Fruit fly (Drosophila melanogaster): ENCODE measurements around the gene CG9760.

The CG9760 gene

dm6 chr3L:12118631-12119030 is 44.9 kb downstream of the CG9760 start:
- TF ChIP-seq Snoo (tag; optimal IDR thresholded peaks at IDR 0.05) (no peak), gl (tag; optimal IDR thresholded peaks at IDR 0.05) (no peak), D1 (tag; optimal IDR thresholded peaks at IDR 0.05) (no peak)

- TF ChIP-seq Ets98B (GFP tag; IDR thresholded peaks at IDR 0.05) (no peak), CG10348 (GFP tag; IDR thresholded peaks at IDR 0.05) (no peak), CG4496 (GFP tag; IDR thresholded peaks at IDR 0.05) (no peak)
Observed at dm6 chr3L:12118156-12118555, 45.4 kb downstream of the CG9760 start, which contains the start of gene ssp. ssp (plus strand) TSS chr3L:12118257.

dm6 chr3L:12115966-12116735 is 47.4 kb downstream of the CG9760 start, which contains the start of gene vers:
vers (plus strand) TSS chr3L:12116101.
- no peak for TF ChIP-seq CG13204 (GFP tag; optimal IDR thresholded peaks at IDR 0.05)
- TF ChIP-seq CG8159 (tag; optimal IDR thresholded peaks at IDR 0.05), result no peak
- TF ChIP-seq CG9948 (tag; optimal IDR thresholded peaks at IDR 0.05), result no peak
- TF ChIP-seq CG14655 (GFP tag; optimal IDR thresholded peaks at IDR 0.05), result no peak
- TF ChIP-seq EcR (GFP tag; optimal IDR thresholded peaks at IDR 0.05), result no peak
- TF ChIP-seq CG4496 (GFP tag; IDR thresholded peaks at IDR 0.05), result no peak
- no peak for TF ChIP-seq Snoo (tag; optimal IDR thresholded peaks at IDR 0.05)
- no peak for TF ChIP-seq Pif1B (GFP tag; optimal IDR thresholded peaks at IDR 0.05)
- no peak for TF ChIP-seq rn (GFP tag; IDR thresholded peaks at IDR 0.05)
- TF ChIP-seq fd96Ca (GFP tag; IDR thresholded peaks at IDR 0.05), result no peak
- TF ChIP-seq CG17806 (tag; optimal IDR thresholded peaks at IDR 0.05), result no peak
- TF ChIP-seq CG15710 (tag; optimal IDR thresholded peaks at IDR 0.05), result no peak
- no peak for TF ChIP-seq CG12605 (GFP tag; IDR thresholded peaks at IDR 0.05)
- no peak for TF ChIP-seq D1 (tag; optimal IDR thresholded peaks at IDR 0.05)
- no peak for TF ChIP-seq CG8301 (tag; optimal IDR thresholded peaks at IDR 0.05)
- TF ChIP-seq gl (tag; optimal IDR thresholded peaks at IDR 0.05), result no peak
- TF ChIP-seq Pif1A (GFP tag; optimal IDR thresholded peaks at IDR 0.05), result no peak
- TF ChIP-seq CG10348 (GFP tag; IDR thresholded peaks at IDR 0.05), result no peak
- TF ChIP-seq CG32121 (GFP tag; IDR thresholded peaks at IDR 0.05), result no peak
- TF ChIP-seq Ets98B (GFP tag; IDR thresholded peaks at IDR 0.05), result no peak

- TF ChIP-seq CG17806 (tag; optimal IDR thresholded peaks at IDR 0.05), result peak; percentile 91
- peak; percentile 87 for TF ChIP-seq CG9948 (tag; optimal IDR thresholded peaks at IDR 0.05)
- TF ChIP-seq CG15710 (tag; optimal IDR thresholded peaks at IDR 0.05), result peak; percentile 87
- peak; percentile 74 for TF ChIP-seq CG12605 (GFP tag; IDR thresholded peaks at IDR 0.05)
- TF ChIP-seq D1 (tag; optimal IDR thresholded peaks at IDR 0.05), result peak; percentile 62
- peak; percentile 65 for TF ChIP-seq Ets98B (GFP tag; IDR thresholded peaks at IDR 0.05)
- peak; percentile 86 for TF ChIP-seq CG8159 (tag; optimal IDR thresholded peaks at IDR 0.05)
- TF ChIP-seq CG13204 (GFP tag; optimal IDR thresholded peaks at IDR 0.05), result no peak
- peak; percentile 83 for TF ChIP-seq gl (tag; optimal IDR thresholded peaks at IDR 0.05)
- peak; percentile 83 for TF ChIP-seq CG4496 (GFP tag; IDR thresholded peaks at IDR 0.05)
- peak; percentile 92 for TF ChIP-seq CG8301 (tag; optimal IDR thresholded peaks at IDR 0.05)
- TF ChIP-seq Pif1A (GFP tag; optimal IDR thresholded peaks at IDR 0.05), result peak; percentile 89
- no peak for TF ChIP-seq CG10348 (GFP tag; IDR thresholded peaks at IDR 0.05)
- peak; percentile 87 for TF ChIP-seq Snoo (tag; optimal IDR thresholded peaks at IDR 0.05)
- TF ChIP-seq EcR (GFP tag; optimal IDR thresholded peaks at IDR 0.05), result no peak
- peak; percentile 91 for TF ChIP-seq Pif1B (GFP tag; optimal IDR thresholded peaks at IDR 0.05)
- TF ChIP-seq CG34367 (tag; optimal IDR thresholded peaks at IDR 0.05), result peak; percentile 88
- peak; percentile 93 for TF ChIP-seq CG14655 (GFP tag; optimal IDR thresholded peaks at IDR 0.05)
- peak; percentile 82; the same call in 2 of the 3 replicates for TF ChIP-seq fd96Ca (GFP tag; IDR thresholded peaks at IDR 0.05)
- peak; percentile 5; the same call in 1 of the 2 replicates for TF ChIP-seq rn (GFP tag; IDR thresholded peaks at IDR 0.05)
- no peak for TF ChIP-seq CG32121 (GFP tag; IDR thresholded peaks at IDR 0.05)
Observed at dm6 chr3L:12115103-12115502, 48.4 kb downstream of the CG9760 start.

dm6 chr3L:12114188-12114587 is 49.3 kb downstream of the CG9760 start:
- TF ChIP-seq CG12605 (GFP tag; IDR thresholded peaks at IDR 0.05) (peak; percentile 84), CG8301 (tag; optimal IDR thresholded peaks at IDR 0.05) (peak; percentile 80), rn (GFP tag; IDR thresholded peaks at IDR 0.05) (peak; percentile 76), CG8159 (tag; optimal IDR thresholded peaks at IDR 0.05) (peak; percentile 92), Pif1B (GFP tag; optimal IDR thresholded peaks at IDR 0.05) (peak; percentile 88), CG32121 (GFP tag; IDR thresholded peaks at IDR 0.05) (peak; percentile 74), CG10348 (GFP tag; IDR thresholded peaks at IDR 0.05) (no peak), D1 (tag; optimal IDR thresholded peaks at IDR 0.05) (peak; percentile 70), fd96Ca (GFP tag; IDR thresholded peaks at IDR 0.05) (peak; percentile 69; the same call in 2 of the 3 replicates), EcR (GFP tag; optimal IDR thresholded peaks at IDR 0.05) (peak; percentile 74), CG17806 (tag; optimal IDR thresholded peaks at IDR 0.05) (peak; percentile 90), Snoo (tag; optimal IDR thresholded peaks at IDR 0.05) (peak; percentile 76), CG14655 (GFP tag; optimal IDR thresholded peaks at IDR 0.05) (peak; percentile 83), Pif1A (GFP tag; optimal IDR thresholded peaks at IDR 0.05) (peak; percentile 88), CG15710 (tag; optimal IDR thresholded peaks at IDR 0.05) (peak; percentile 83), CG9948 (tag; optimal IDR thresholded peaks at IDR 0.05) (peak; percentile 79), Ets98B (GFP tag; IDR thresholded peaks at IDR 0.05) (peak; percentile 85), gl (tag; optimal IDR thresholded peaks at IDR 0.05) (peak; percentile 63), CG34367 (tag; optimal IDR thresholded peaks at IDR 0.05) (peak; percentile 67), CG13204 (GFP tag; optimal IDR thresholded peaks at IDR 0.05) (no peak), CG4496 (GFP tag; IDR thresholded peaks at IDR 0.05) (peak; percentile 82)

dm6 chr3L:12113589-12113988 is 49.9 kb downstream of the CG9760 start:
- TF ChIP-seq CG8159 (tag; optimal IDR thresholded peaks at IDR 0.05) (peak; percentile 57), D1 (tag; optimal IDR thresholded peaks at IDR 0.05) (no peak), CG15710 (tag; optimal IDR thresholded peaks at IDR 0.05) (peak; percentile 44), CG17806 (tag; optimal IDR thresholded peaks at IDR 0.05) (peak; percentile 56), EcR (GFP tag; optimal IDR thresholded peaks at IDR 0.05) (no peak), CG34367 (tag; optimal IDR thresholded peaks at IDR 0.05) (peak; percentile 51), CG9948 (tag; optimal IDR thresholded peaks at IDR 0.05) (peak; percentile 54)
